ENCODE assay signal across 4 worm cellular contexts in genomic region chrII:4928367-4928766, ce11.
TF ChIP-seq lines count a peak whose summit lies in the region.
"Not testable (repeated sequence)": the region's sequence is repeated elsewhere in the genome, so short reads cannot be mapped to it uniquely, and the experiment has no call there.

No protein-coding gene starts in this region.

TF ChIP-seq in whole organism, L4 larva, 104 proteins besides CTCF, POLR2A, EP300 and RAD21 (continues in another document):
- TF ChIP-seq dmd-6 (GFP tag; IDR thresholded peaks at IDR 0.05; lab: Robert Waterston, UW) (peak; percentile 12; the same call in 1 of the 2 replicates), nhr-42 (GFP tag; IDR thresholded peaks at IDR 0.05; lab: Robert Waterston, UW) (peak; percentile 51; the same call in 1 of the 2 replicates), vab-7 (GFP tag; IDR thresholded peaks at IDR 0.05; lab: Robert Waterston, UW) (peak; percentile 82), lin-1 (GFP tag; IDR thresholded peaks at IDR 0.05; lab: Robert Waterston, UW) (peak; percentile 70), mdt-29 (GFP tag; IDR thresholded peaks at IDR 0.05; lab: Robert Waterston, UW) (peak; percentile 50; the same call in 1 of the 2 replicates), F26F4.8 (GFP tag; conservative IDR thresholded peaks at IDR 0.05; lab: Robert Waterston, UW) (peak; percentile 87), F44E2.7 (GFP tag; IDR thresholded peaks at IDR 0.05; lab: Robert Waterston, UW) (peak; percentile 50; the same call in 1 of the 2 replicates), T26A8.4 (GFP tag; IDR thresholded peaks at IDR 0.05; lab: Robert Waterston, UW) (peak; percentile 73), zip-11 (GFP tag; IDR thresholded peaks at IDR 0.05; lab: Robert Waterston, UW) (0 out of 2 replicates have a peak, but pooled peaks have one; percentile 18), dmd-8 (GFP tag; IDR thresholded peaks at IDR 0.05; lab: Robert Waterston, UW) (peak; percentile 82), mxl-2 (GFP tag; conservative IDR thresholded peaks at IDR 0.05; lab: Robert Waterston, UW) (peak; percentile 70), dmd-9 (GFP tag; IDR thresholded peaks at IDR 0.05; lab: Robert Waterston, UW) (0 out of 2 replicates have a peak, but pooled peaks have one; percentile 60), arid-1 (GFP tag; conservative IDR thresholded peaks at IDR 0.05; lab: Robert Waterston, UW) (peak; percentile 92), madf-9 (GFP tag; conservative IDR thresholded peaks at IDR 0.05; lab: Robert Waterston, UW) (peak; percentile 58; the same call in 1 of the 2 replicates), php-3 (GFP tag; IDR thresholded peaks at IDR 0.05; lab: Robert Waterston, UW) (0 out of 2 replicates have a peak, but pooled peaks have one; percentile 39), egl-43 (GFP tag; IDR thresholded peaks at IDR 0.05; lab: Robert Waterston, UW) (peak; percentile 90), Y48G9A.11 (GFP tag; IDR thresholded peaks at IDR 0.05; lab: Robert Waterston, UW) (peak; percentile 38; the same call in 1 of the 2 replicates), lim-7 (GFP tag; IDR thresholded peaks at IDR 0.05; lab: Robert Waterston, UW) (peak; percentile 93), Y105C5A.15 (GFP tag; IDR thresholded peaks at IDR 0.05; lab: Robert Waterston, UW) (peak; percentile 87; the same call in 1 of the 2 replicates), snpc-1.2 (GFP tag; IDR thresholded peaks at IDR 0.05; lab: Robert Waterston, UW) (peak; percentile 79)

TF ChIP-seq in whole organism, early embryonic, 17 proteins besides CTCF, POLR2A, EP300 and RAD21:
- TF ChIP-seq flt-1 (GFP tag; IDR thresholded peaks at IDR 0.05; lab: Robert Waterston, UW): peak; percentile 71
- 0 out of 2 replicates have a peak, but pooled peaks have one; percentile 52 for TF ChIP-seq sea-1 (GFP tag; conservative IDR thresholded peaks at IDR 0.05; lab: Robert Waterston, UW)
- TF ChIP-seq pes-1 (GFP tag; IDR thresholded peaks at IDR 0.05; lab: Robert Waterston, UW): peak; percentile 75; the same call in 1 of the 2 replicates
- TF ChIP-seq tbx-37 (GFP tag; conservative IDR thresholded peaks at IDR 0.05; lab: Robert Waterston, UW): peak; percentile 64
- peak; percentile 64; the same call in 1 of the 2 replicates for TF ChIP-seq tbx-11 (GFP tag; IDR thresholded peaks at IDR 0.05; lab: Robert Waterston, UW)

TF ChIP-seq in whole organism, midembryonic, 9 proteins besides CTCF, POLR2A, EP300 and RAD21:
- TF ChIP-seq flt-1 (GFP tag; IDR thresholded peaks at IDR 0.05; lab: Robert Waterston, UW) (peak; percentile 75), ref-1 (GFP tag; conservative IDR thresholded peaks at IDR 0.05; lab: Robert Waterston, UW) (peak; percentile 49; the same call in 1 of the 2 replicates), tab-1 (GFP tag; IDR thresholded peaks at IDR 0.05; lab: Robert Waterston, UW) (peak; percentile 77; the same call in 1 of the 2 replicates)
TF ChIP-seq in whole organism, midembryonic: peak in this region for 3; not testable (repeated sequence) for 6.

TF ChIP-seq in whole organism, young adult, 124 proteins besides CTCF, POLR2A, EP300 and RAD21:
- TF ChIP-seq cebp-1 (GFP tag; IDR thresholded peaks at IDR 0.05; lab: Robert Waterston, UW): peak; percentile 32; the same call in 1 of the 2 replicates
- not testable (repeated sequence) for TF ChIP-seq cebp-1 (tag; optimal IDR thresholded peaks at IDR 0.05; lab: Kevin White, UChicago); rpc-1 (optimal IDR thresholded peaks at IDR 0.05; lab: Kevin White, UChicago)
- TF ChIP-seq hmg-1.2 (GFP tag; IDR thresholded peaks at IDR 0.05; lab: Robert Waterston, UW): peak; percentile 74
- peak; percentile 87 for TF ChIP-seq ztf-25 (GFP tag; IDR thresholded peaks at IDR 0.05; lab: Robert Waterston, UW)
- 0 out of 2 replicates have a peak, but pooled peaks have one; percentile 22 for TF ChIP-seq mcd-1 (GFP tag; IDR thresholded peaks at IDR 0.05; lab: Robert Waterston, UW)
- TF ChIP-seq ceh-40 (GFP tag; IDR thresholded peaks at IDR 0.05; lab: Robert Waterston, UW): 0 out of 2 replicates have a peak, but pooled peaks have one; percentile 69
- peak; percentile 44 for TF ChIP-seq rpc-1 (tag; optimal IDR thresholded peaks at IDR 0.05; lab: Kevin White, UChicago)
- TF ChIP-seq rcor-1 (GFP tag; IDR thresholded peaks at IDR 0.05; lab: Robert Waterston, UW): 0 out of 2 replicates have a peak, but pooled peaks have one; percentile 13
- TF ChIP-seq nfyb-1 (GFP tag; IDR thresholded peaks at IDR 0.05; lab: Robert Waterston, UW): peak; percentile 49; the same call in 1 of the 2 replicates
- TF ChIP-seq tbp1 (GFP tag; optimal IDR thresholded peaks at IDR 0.05; lab: Kevin White, UChicago): peak; percentile 84
- TF ChIP-seq lin-26 (GFP tag; IDR thresholded peaks at IDR 0.05; lab: Robert Waterston, UW): peak; percentile 96
- 0 out of 2 replicates have a peak, but pooled peaks have one; percentile 22 for TF ChIP-seq cebp-2 (GFP tag; IDR thresholded peaks at IDR 0.05; lab: Robert Waterston, UW)
- TF ChIP-seq F33H1.4 (GFP tag; IDR thresholded peaks at IDR 0.05; lab: Robert Waterston, UW): 0 out of 2 replicates have a peak, but pooled peaks have one; percentile 16
- peak; percentile 61 for TF ChIP-seq B0261.1 (tag; optimal IDR thresholded peaks at IDR 0.05; lab: Kevin White, UChicago)
- TF ChIP-seq Y56A3A.18 (GFP tag; IDR thresholded peaks at IDR 0.05; lab: Robert Waterston, UW): 0 out of 2 replicates have a peak, but pooled peaks have one; percentile 38
- TF ChIP-seq aptf-2 (GFP tag; conservative IDR thresholded peaks at IDR 0.05; lab: Robert Waterston, UW): 0 out of 2 replicates have a peak, but pooled peaks have one; percentile 10
- TF ChIP-seq C06A6.2 (GFP tag; conservative IDR thresholded peaks at IDR 0.05; lab: Robert Waterston, UW): 0 out of 2 replicates have a peak, but pooled peaks have one; percentile 15
- TF ChIP-seq pbrm-1 (GFP tag; IDR thresholded peaks at IDR 0.05; lab: Robert Waterston, UW): 0 out of 2 replicates have a peak, but pooled peaks have one; percentile 28
- 0 out of 2 replicates have a peak, but pooled peaks have one; percentile 28 for TF ChIP-seq Y53G8AR.9 (GFP tag; conservative IDR thresholded peaks at IDR 0.05; lab: Robert Waterston, UW)
- TF ChIP-seq madf-6 (GFP tag; IDR thresholded peaks at IDR 0.05; lab: Robert Waterston, UW): peak; percentile 57; the same call in 1 of the 2 replicates
TF ChIP-seq in whole organism, young adult: peak in this region for 19; not testable (repeated sequence) for 105.
